Worm (Caenorhabditis elegans) whole organism, L2 larva: ENCODE results near the gene F19F10.11.

Experiments
- nhr-21 ChIP-seq: fragments of 150-350 bp; optimal IDR thresholded peaks from 2 replicates; lab custom pipeline; 2014; ENCODE audit warnings: missing biosample characterization, missing genetic modification characterization
- skn-1 ChIP-seq: sonication (generic microtip); optimal IDR thresholded peaks from 2 replicates; lab custom pipeline; 2017; ENCODE audit warnings: missing biosample characterization, missing genetic modification characterization

ce11 chrV:7590454-7590853 is 3.0 kb upstream of the F19F10.11 start, which contains the start of gene C50E3.6:
- TF ChIP-seq nhr-21 = no peak
- TF ChIP-seq skn-1 (tag; lab: Kevin White, UChicago) = no peak
